Worm (Caenorhabditis elegans) whole organism, late embryonic: ENCODE results near the gene T11F9.22.

Experiments
- C08G9.2 ChIP-seq: sonication (generic microtip); optimal IDR thresholded peaks from 2 replicates; lab custom pipeline; 2016; ENCODE audit warnings: mild to moderate bottlenecking, missing genetic modification characterization, moderate library complexity, missing compliant biosample characterization
- C38D4.7 ChIP-seq: fragments of 200-800 bp; sonication (Bioruptor generic); optimal IDR thresholded peaks from 2 replicates; lab custom pipeline; 2018; ENCODE audit warnings: mild to moderate bottlenecking, missing genetic modification characterization, moderate library complexity, missing compliant biosample characterization
- F13H6.1 ChIP-seq: sonication (generic microtip); optimal IDR thresholded peaks from 2 replicates; lab custom pipeline; 2016; ENCODE audit warnings: missing genetic modification characterization, missing compliant biosample characterization
- K02D7.2 ChIP-seq: sonication (generic microtip); optimal IDR thresholded peaks from 2 replicates; lab custom pipeline; 2017; ENCODE audit warnings: mild to moderate bottlenecking, missing genetic modification characterization, missing compliant biosample characterization
- Y22D7AL.16 ChIP-seq: sonication (generic microtip); optimal IDR thresholded peaks from 2 replicates; lab custom pipeline; 2016; ENCODE audit warnings: missing genetic modification characterization, missing compliant biosample characterization
- ama-1 ChIP-seq: fragments of 150-350 bp; optimal IDR thresholded peaks from 2 replicates; lab custom pipeline; 2014
- ceh-14 ChIP-seq: sonication (generic microtip); optimal IDR thresholded peaks from 2 replicates; lab custom pipeline; 2016; ENCODE audit warnings: missing genotype, missing genetic modification characterization, missing compliant biosample characterization
- ceh-18 ChIP-seq: sonication (generic microtip); optimal IDR thresholded peaks from 2 replicates; lab custom pipeline; 2016; ENCODE audit warnings: missing genetic modification characterization, missing compliant biosample characterization
- ceh-19 ChIP-seq: fragments of 200-800 bp; sonication (Bioruptor generic); optimal IDR thresholded peaks from 2 replicates; lab custom pipeline; 2018; ENCODE audit warnings: mild to moderate bottlenecking, missing genetic modification characterization, missing compliant biosample characterization
- ceh-2 ChIP-seq: sonication (generic microtip); optimal IDR thresholded peaks from 2 replicates; lab custom pipeline; 2016; ENCODE audit warnings: missing genotype, missing genetic modification characterization, missing compliant biosample characterization
- ceh-22 ChIP-seq: sonication (generic microtip); optimal IDR thresholded peaks from 2 replicates; lab custom pipeline; 2017; ENCODE audit warnings: missing biosample characterization, missing genetic modification characterization
- ceh-24 ChIP-seq: sonication (generic microtip); optimal IDR thresholded peaks from 2 replicates; lab custom pipeline; 2016; ENCODE audit warnings: mild to moderate bottlenecking, missing genetic modification characterization, missing compliant biosample characterization
- ceh-30 ChIP-seq: fragments of 150-350 bp; optimal IDR thresholded peaks from 2 replicates; lab custom pipeline; 2014; ENCODE audit warnings: missing biosample characterization, missing genetic modification characterization
- ceh-31 ChIP-seq: sonication (generic microtip); optimal IDR thresholded peaks from 2 replicates; lab custom pipeline; 2016; ENCODE audit warnings: missing genetic modification characterization, missing compliant biosample characterization
- ceh-34 ChIP-seq: sonication (generic microtip); optimal IDR thresholded peaks from 2 replicates; lab custom pipeline; 2016; ENCODE audit warnings: mild to moderate bottlenecking, missing genetic modification characterization, missing compliant biosample characterization
- ceh-45 ChIP-seq: fragments of 200-800 bp; sonication (Bioruptor generic); IDR thresholded peaks from 2 replicates; pipeline ENCODE4 v1.3.6; 2022; ENCODE audit warnings: missing genetic modification reagents, missing genetic modification characterization, missing compliant biosample characterization
- ceh-48 ChIP-seq: sonication (generic microtip); optimal IDR thresholded peaks from 2 replicates; lab custom pipeline; 2016; ENCODE audit warnings: missing genetic modification characterization, inconsistent platforms, missing compliant biosample characterization
- ceh-6 ChIP-seq: fragments of 200-800 bp; sonication (Bioruptor generic); optimal IDR thresholded peaks from 2 replicates; lab custom pipeline; 2018; ENCODE audit warnings: mild to moderate bottlenecking, missing genetic modification characterization, missing compliant biosample characterization
- ceh-9 ChIP-seq: sonication (generic microtip); optimal IDR thresholded peaks from 2 replicates; lab custom pipeline; 2016; ENCODE audit warnings: mild to moderate bottlenecking, missing genetic modification characterization, inconsistent platforms, missing compliant biosample characterization
- dmd-4 ChIP-seq: sonication (generic microtip); optimal IDR thresholded peaks from 2 replicates; lab custom pipeline; 2016; ENCODE audit warnings: borderline replicate concordance, missing genetic modification characterization, missing compliant biosample characterization
- elt-2 ChIP-seq: sonication (generic microtip); optimal IDR thresholded peaks from 2 replicates; lab custom pipeline; 2016; ENCODE audit warnings: missing genetic modification reagents, missing genetic modification characterization, missing compliant biosample characterization
- elt-4 ChIP-seq: sonication (generic microtip); optimal IDR thresholded peaks from 2 replicates; lab custom pipeline; 2016; ENCODE audit warnings: missing genetic modification characterization, missing compliant biosample characterization
- ets-4 ChIP-seq: sonication (generic microtip); optimal IDR thresholded peaks from 2 replicates; lab custom pipeline; 2016; ENCODE audit warnings: missing genetic modification characterization, missing compliant biosample characterization
- eyg-1 ChIP-seq: sonication (generic microtip); optimal IDR thresholded peaks from 2 replicates; lab custom pipeline; 2016; ENCODE audit warnings: missing genotype, missing genetic modification characterization, missing compliant biosample characterization
- fax-1 ChIP-seq: sonication (generic microtip); optimal IDR thresholded peaks from 2 replicates; lab custom pipeline; 2016; ENCODE audit warnings: missing genotype, missing genetic modification characterization, missing compliant biosample characterization
- fkh-10 ChIP-seq: fragments of 150-350 bp; optimal IDR thresholded peaks from 2 replicates; lab custom pipeline; 2014; ENCODE audit warnings: missing biosample characterization, missing genetic modification reagents, missing genetic modification characterization
- fkh-6 ChIP-seq: sonication (generic microtip); optimal IDR thresholded peaks from 2 replicates; lab custom pipeline; 2016; ENCODE audit warnings: missing genetic modification characterization, missing compliant biosample characterization
- gmeb-2 ChIP-seq: sonication (generic microtip); optimal IDR thresholded peaks from 2 replicates; lab custom pipeline; 2016; ENCODE audit warnings: missing genetic modification characterization, inconsistent platforms, missing compliant biosample characterization
- hlh-13 ChIP-seq: fragments of 200-800 bp; sonication (Bioruptor generic); optimal IDR thresholded peaks from 2 replicates; lab custom pipeline; 2018; ENCODE audit warnings: mild to moderate bottlenecking, missing genetic modification characterization, missing compliant biosample characterization
- hlh-30 ChIP-seq: sonication (generic microtip); optimal IDR thresholded peaks from 2 replicates; lab custom pipeline; 2017; ENCODE audit warnings: antibody characterized with exemption, missing genetic modification characterization, missing compliant biosample characterization; ENCODE audit not compliant: insufficient read depth
- hlh-6 ChIP-seq: sonication (generic microtip); optimal IDR thresholded peaks from 2 replicates; lab custom pipeline; 2016; ENCODE audit warnings: missing genotype, missing genetic modification characterization, missing compliant biosample characterization
- hlh-8 ChIP-seq: sonication (generic microtip); optimal IDR thresholded peaks from 2 replicates; lab custom pipeline; 2016; ENCODE audit warnings: missing genotype, missing genetic modification characterization, missing compliant biosample characterization
- lim-6 ChIP-seq: sonication (generic microtip); optimal IDR thresholded peaks from 2 replicates; lab custom pipeline; 2016; ENCODE audit warnings: missing genetic modification characterization, missing compliant biosample characterization
- lin-11 ChIP-seq: fragments of 200-800 bp; sonication (Bioruptor generic); optimal IDR thresholded peaks from 2 replicates; lab custom pipeline; 2018; ENCODE audit warnings: mild to moderate bottlenecking, missing genetic modification characterization, missing compliant biosample characterization
- madf-2 ChIP-seq: sonication (generic microtip); optimal IDR thresholded peaks from 2 replicates; lab custom pipeline; 2017; ENCODE audit warnings: missing genetic modification characterization, missing compliant biosample characterization
- mec-3 ChIP-seq: sonication (generic microtip); optimal IDR thresholded peaks from 2 replicates; lab custom pipeline; 2016; ENCODE audit warnings: borderline replicate concordance, missing genetic modification characterization, missing compliant biosample characterization
- nhr-232 ChIP-seq: sonication (generic microtip); optimal IDR thresholded peaks from 2 replicates; lab custom pipeline; 2016; ENCODE audit warnings: missing genetic modification characterization, missing compliant biosample characterization
- odd-2 ChIP-seq: sonication (generic microtip); optimal IDR thresholded peaks from 2 replicates; lab custom pipeline; 2017; ENCODE audit warnings: antibody characterized with exemption, mild to moderate bottlenecking, missing genetic modification characterization, missing compliant biosample characterization
- pat-9 ChIP-seq: fragments of 200-800 bp; sonication (Bioruptor generic); optimal IDR thresholded peaks from 2 replicates; lab custom pipeline; 2018; ENCODE audit warnings: mild to moderate bottlenecking, missing genetic modification characterization, moderate library complexity, missing compliant biosample characterization
- pax-1 ChIP-seq: fragments of 150-350 bp; optimal IDR thresholded peaks from 2 replicates; lab custom pipeline; 2014; ENCODE audit warnings: missing biosample characterization, missing genetic modification characterization
- pha-2 ChIP-seq: sonication (generic microtip); optimal IDR thresholded peaks from 2 replicates; lab custom pipeline; 2017; ENCODE audit warnings: mild to moderate bottlenecking, missing genetic modification characterization, missing compliant biosample characterization
- pqm-1 ChIP-seq: sonication (generic microtip); optimal IDR thresholded peaks from 2 replicates; lab custom pipeline; 2016; ENCODE audit warnings: missing genetic modification characterization, missing compliant biosample characterization
- rnt-1 ChIP-seq: sonication (generic microtip); optimal IDR thresholded peaks from 2 replicates; lab custom pipeline; 2016; ENCODE audit warnings: missing genetic modification characterization, missing compliant biosample characterization
- sox-2 ChIP-seq: fragments of 200-800 bp; sonication (Bioruptor generic); IDR thresholded peaks from 2 replicates; pipeline ENCODE4 v1.3.6; 2022; ENCODE audit warnings: missing genetic modification reagents, missing genetic modification characterization, missing compliant biosample characterization
- syd-9 ChIP-seq: sonication (generic microtip); optimal IDR thresholded peaks from 2 replicates; lab custom pipeline; 2016; ENCODE audit warnings: mild to moderate bottlenecking, missing genetic modification characterization, moderate library complexity, missing compliant biosample characterization
- tbx-2 ChIP-seq: sonication (generic microtip); optimal IDR thresholded peaks from 2 replicates; lab custom pipeline; 2016; ENCODE audit warnings: missing genetic modification characterization, missing compliant biosample characterization
- tbx-7 ChIP-seq: sonication (generic microtip); optimal IDR thresholded peaks from 2 replicates; lab custom pipeline; 2016; ENCODE audit warnings: missing genotype, missing genetic modification characterization, missing compliant biosample characterization
- ttx-3 ChIP-seq: sonication (generic microtip); optimal IDR thresholded peaks from 2 replicates; lab custom pipeline; 2016; ENCODE audit warnings: missing genetic modification reagents, missing genetic modification characterization, missing compliant biosample characterization
- unc-3 ChIP-seq, 2 experiments: fragments of 200-800 bp in 1 of 2; sonication (Bioruptor generic) in 1 of 2; sonication (generic microtip) in 1 of 2; conservative IDR thresholded peaks in 1 of 2; optimal IDR thresholded peaks in 1 of 2; 2 replicates each; pipeline versions ENCODE4 v1.3.6 to Lab custom; 2016 to 2022; ENCODE audit warnings: missing compliant biosample characterization in 2 of 2, missing genetic modification characterization in 2 of 2, missing genetic modification reagents in 1 of 2
- unc-42 ChIP-seq: sonication (generic microtip); optimal IDR thresholded peaks from 2 replicates; lab custom pipeline; 2016; ENCODE audit warnings: missing genotype, missing genetic modification characterization, missing compliant biosample characterization
- unc-55 ChIP-seq: sonication (generic microtip); optimal IDR thresholded peaks from 2 replicates; lab custom pipeline; 2017; ENCODE audit warnings: missing biosample characterization, missing genetic modification reagents, missing genetic modification characterization
- unc-86 ChIP-seq: sonication (generic microtip); optimal IDR thresholded peaks from 2 replicates; lab custom pipeline; 2016; ENCODE audit warnings: missing genetic modification characterization, missing compliant biosample characterization
- zip-5 ChIP-seq: sonication (generic microtip); optimal IDR thresholded peaks from 2 replicates; lab custom pipeline; 2016; ENCODE audit warnings: missing genetic modification characterization, missing compliant biosample characterization
- ztf-16 ChIP-seq: sonication (generic microtip); optimal IDR thresholded peaks from 2 replicates; lab custom pipeline; 2017; ENCODE audit warnings: missing genetic modification characterization, missing compliant biosample characterization

The T11F9.22 gene

DNA sequence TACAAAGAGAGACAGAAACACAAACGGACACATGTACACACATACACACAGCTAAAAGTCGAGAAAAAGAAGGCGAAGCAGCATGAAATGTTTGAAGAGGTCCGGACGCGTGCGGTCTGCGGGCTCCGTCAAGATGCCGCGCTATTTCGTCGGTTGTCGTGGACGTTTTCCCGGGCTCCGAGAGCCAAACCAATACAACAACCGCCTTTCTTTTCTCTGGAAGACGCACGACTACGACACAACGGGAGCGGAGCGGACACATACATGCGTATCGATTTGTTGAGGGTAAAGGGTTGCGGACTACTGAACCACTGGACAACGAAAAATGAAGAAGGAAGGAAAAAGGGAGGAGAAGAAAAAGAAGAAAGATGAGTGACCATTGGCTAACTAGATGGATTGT, 34.1 kb upstream of the T11F9.22 start:
- TF ChIP-seq ceh-6 (GFP tag; lab: Kevin White, UChicago) (no peak), pha-2 (tag; lab: Kevin White, UChicago) (no peak), ceh-48 (tag; lab: Kevin White, UChicago) (peak; percentile 89), ama-1 (lab: Kevin White, UChicago) (no peak), K02D7.2 (tag; lab: Kevin White, UChicago) (no peak), hlh-30 (tag; lab: Kevin White, UChicago) (no peak), mec-3 (tag; lab: Kevin White, UChicago) (no peak), rnt-1 (tag; lab: Kevin White, UChicago) (no peak), dmd-4 (tag; lab: Kevin White, UChicago) (no peak), ceh-34 (tag; lab: Kevin White, UChicago) (peak; percentile 39), tbx-7 (tag; lab: Kevin White, UChicago) (no peak), lim-6 (tag; lab: Kevin White, UChicago) (no peak), Y22D7AL.16 (no peak), hlh-6 (tag; lab: Kevin White, UChicago) (no peak), hlh-13 (GFP tag; lab: Kevin White, UChicago) (no peak), fkh-10 (no peak), ttx-3 (tag; lab: Kevin White, UChicago) (no peak), ets-4 (tag; lab: Kevin White, UChicago) (no peak), ceh-30 (tag; lab: Kevin White, UChicago) (no peak), F13H6.1 (peak; percentile 28), unc-86 (no peak), zip-5 (no peak), pat-9 (tag; lab: Kevin White, UChicago) (no peak), ceh-31 (tag; lab: Kevin White, UChicago) (peak; percentile 51), tbx-2 (tag; lab: Kevin White, UChicago) (peak; percentile 39), ceh-18 (tag; lab: Kevin White, UChicago) (peak; percentile 6), gmeb-2 (no peak), elt-4 (tag; lab: Kevin White, UChicago) (no peak), C08G9.2 (tag; lab: Kevin White, UChicago) (peak; percentile 17), ceh-45 (GFP tag; lab: Robert Waterston, UW) (no peak), ceh-14 (tag; lab: Kevin White, UChicago) (peak; percentile 44), lin-11 (no peak), madf-2 (tag; lab: Kevin White, UChicago) (no peak), unc-55 (GFP tag; lab: Kevin White, UChicago) (no peak), odd-2 (tag; lab: Kevin White, UChicago) (no peak), fax-1 (tag; lab: Kevin White, UChicago) (no peak), ztf-16 (tag; lab: Kevin White, UChicago) (no peak), ceh-22 (tag; lab: Kevin White, UChicago) (no peak), C38D4.7 (GFP tag; lab: Kevin White, UChicago) (no peak), elt-2 (tag; lab: Kevin White, UChicago) (no peak), pax-1 (tag; lab: Kevin White, UChicago) (no peak), ceh-2 (no peak), nhr-232 (tag; lab: Kevin White, UChicago) (no peak), hlh-8 (tag; lab: Kevin White, UChicago) (no peak), unc-42 (peak; percentile 40), syd-9 (tag; lab: Kevin White, UChicago) (no peak), ceh-9 (tag; lab: Kevin White, UChicago) (no peak), fkh-6 (tag; lab: Kevin White, UChicago) (no peak), ceh-24 (no peak), ceh-19 (peak; percentile 49), sox-2 (GFP tag; lab: Robert Waterston, UW) (no peak), eyg-1 (no peak), unc-3 (GFP tag; conservative IDR thresholded peaks at IDR 0.05; lab: Robert Waterston, UW) (no peak), unc-3 (tag; optimal IDR thresholded peaks at IDR 0.05; lab: Kevin White, UChicago) (no peak), pqm-1 (no peak)
